Fruit fly (Drosophila melanogaster): ENCODE results near the gene Phlpp.

The Phlpp gene

dm6 chr2L:19103176-19103921 is 44.4 kb downstream of the Phlpp start:
- peak; percentile 34 for TF ChIP-seq Med (GFP tag)
- TF ChIP-seq E2f2 (GFP tag; IDR thresholded peaks at IDR 0.05): no peak
- no peak for TF ChIP-seq CG16779 (GFP tag; IDR thresholded peaks at IDR 0.05)
- no peak for TF ChIP-seq CG6854 (GFP tag; optimal IDR thresholded peaks at IDR 0.05)
- peak; percentile 94 for TF ChIP-seq Hey (tag; optimal IDR thresholded peaks at IDR 0.05)
- TF ChIP-seq Sry-δ (GFP tag; optimal IDR thresholded peaks at IDR 0.05): no peak
- peak; percentile 84 for TF ChIP-seq crol (GFP tag; IDR thresholded peaks at IDR 0.05)
- no peak for TF ChIP-seq usp (GFP tag; optimal IDR thresholded peaks at IDR 0.05)
- TF ChIP-seq Dip3 (GFP tag; optimal IDR thresholded peaks at IDR 0.05): no peak
- TF ChIP-seq kni (GFP tag; optimal IDR thresholded peaks at IDR 0.05): peak; percentile 40
- TF ChIP-seq CG1792 (GFP tag; optimal IDR thresholded peaks at IDR 0.05): no peak
- TF ChIP-seq Kr (GFP tag; optimal IDR thresholded peaks at IDR 0.05): peak; percentile 78
- no peak for TF ChIP-seq Lhr (GFP tag; optimal IDR thresholded peaks at IDR 0.05)
- TF ChIP-seq ems (GFP tag; optimal IDR thresholded peaks at IDR 0.05): no peak
- TF ChIP-seq CG15696 (tag; optimal IDR thresholded peaks at IDR 0.05): peak; percentile 2
- TF ChIP-seq H15 (GFP tag; IDR thresholded peaks at IDR 0.05): no peak
- no peak for TF ChIP-seq Atf3 (GFP tag; optimal IDR thresholded peaks at IDR 0.05)
- peak; percentile 45 for TF ChIP-seq nerfin-1 (tag; optimal IDR thresholded peaks at IDR 0.05)
- TF ChIP-seq Awh (GFP tag; IDR thresholded peaks at IDR 0.05): 0 out of 2 replicates have a peak, but pooled peaks have one; percentile 48
- no peak for TF ChIP-seq inv (GFP tag; IDR thresholded peaks at IDR 0.05; ENCODE audit: partially characterized antibody)
- peak; percentile 6 for TF ChIP-seq twi (tag; optimal IDR thresholded peaks at IDR 0.05)
- peak; percentile 19 for TF ChIP-seq CG15479 (GFP tag; optimal IDR thresholded peaks at IDR 0.05)
- no peak for TF ChIP-seq CG6175 (GFP tag; IDR thresholded peaks at IDR 0.05)
- TF ChIP-seq Usf (GFP tag; optimal IDR thresholded peaks at IDR 0.05): no peak
- TF ChIP-seq CG3065 (GFP tag; optimal IDR thresholded peaks at IDR 0.05): no peak
- TF ChIP-seq CG9797 (GFP tag; optimal IDR thresholded peaks at IDR 0.05): no peak
- TF ChIP-seq nmo (GFP tag; optimal IDR thresholded peaks at IDR 0.05): no peak
- no peak for TF ChIP-seq CG11093 (GFP tag; IDR thresholded peaks at IDR 0.05)
- no peak for TF ChIP-seq slbo (GFP tag; IDR thresholded peaks at IDR 0.05)
- TF ChIP-seq fd102C (GFP tag; optimal IDR thresholded peaks at IDR 0.05): peak; percentile 4
- peak; percentile 79 for TF ChIP-seq pros (GFP tag; optimal IDR thresholded peaks at IDR 0.05)
- TF ChIP-seq vnd (GFP tag; IDR thresholded peaks at IDR 0.05; ENCODE audit: partially characterized antibody): no peak
- no peak for TF ChIP-seq Drgx (GFP tag; IDR thresholded peaks at IDR 0.05)
- no peak for TF ChIP-seq jumu (GFP tag; optimal IDR thresholded peaks at IDR 0.05)
- no peak for TF ChIP-seq lilli (GFP tag; optimal IDR thresholded peaks at IDR 0.05)
- no peak for TF ChIP-seq fd3F (GFP tag; optimal IDR thresholded peaks at IDR 0.05)
- TF ChIP-seq Bdp1 (GFP tag; optimal IDR thresholded peaks at IDR 0.05): no peak
- no peak for TF ChIP-seq CG16815 (GFP tag; optimal IDR thresholded peaks at IDR 0.05)
- TF ChIP-seq dm (GFP tag; optimal IDR thresholded peaks at IDR 0.05): no peak
- peak; percentile 4 for TF ChIP-seq Nf-YB (GFP tag; optimal IDR thresholded peaks at IDR 0.05)
- no peak for TF ChIP-seq crc (GFP tag; optimal IDR thresholded peaks at IDR 0.05)
- no peak for TF ChIP-seq CG10209 (GFP tag; optimal IDR thresholded peaks at IDR 0.05)
- no peak for TF ChIP-seq CG14050 (GFP tag; IDR thresholded peaks at IDR 0.05)
- peak in 1 of 2 experiments; percentile 76 for TF ChIP-seq tll (GFP tag; optimal IDR thresholded peaks at IDR 0.05)
- no peak for TF ChIP-seq nom (GFP tag; optimal IDR thresholded peaks at IDR 0.05)
- TF ChIP-seq Stat92E (GFP tag; optimal IDR thresholded peaks at IDR 0.05): no peak
- TF ChIP-seq CG32532 (GFP tag; IDR thresholded peaks at IDR 0.05): no peak
- TF ChIP-seq Side (GFP tag; optimal IDR thresholded peaks at IDR 0.05): no peak
- no peak for TF ChIP-seq HmgD (GFP tag; optimal IDR thresholded peaks at IDR 0.05)

All from whole organism, embryonic.